Worm (Caenorhabditis elegans) whole organism, early embryonic: Measurements from ENCODE around the gene C24H11.2.

Source experiments
- B0310.2 ChIP-seq: sonication (generic microtip); optimal IDR thresholded peaks from 2 replicates; lab custom pipeline; 2016; ENCODE audit warnings: mild to moderate bottlenecking, missing genetic modification characterization, missing compliant biosample characterization
- F13C5.2 ChIP-seq: sonication (generic microtip); optimal IDR thresholded peaks from 2 replicates; lab custom pipeline; 2017; ENCODE audit warnings: mild to moderate bottlenecking, missing genetic modification characterization, inconsistent platforms, missing compliant biosample characterization
- ama-1 ChIP-seq: fragments of 150-350 bp; optimal IDR thresholded peaks from 2 replicates; lab custom pipeline; 2014
- flt-1 ChIP-seq: fragments of 200-800 bp; sonication (Bioruptor generic); IDR thresholded peaks from 2 replicates; pipeline ENCODE4 v1.3.6; 2022; ENCODE audit warnings: missing genetic modification characterization, missing compliant biosample characterization
- pes-1 ChIP-seq: fragments of 200-800 bp; sonication (Bioruptor generic); IDR thresholded peaks from 2 replicates; pipeline ENCODE4 v1.3.6; 2022; ENCODE audit warnings: missing genetic modification reagents, missing genetic modification characterization, missing compliant biosample characterization
- tbx-11 ChIP-seq: fragments of 200-800 bp; sonication (Bioruptor generic); IDR thresholded peaks from 2 replicates; pipeline ENCODE4 v1.3.6; 2022; ENCODE audit warnings: missing genetic modification characterization, missing compliant biosample characterization
- tbx-37 ChIP-seq: fragments of 200-800 bp; sonication (Bioruptor generic); conservative IDR thresholded peaks from 2 replicates; pipeline ENCODE4 v1.3.6; 2022; ENCODE audit warnings: missing genetic modification reagents, missing genetic modification characterization, missing compliant biosample characterization

- no peak for TF ChIP-seq tbx-11 (GFP tag; lab: Robert Waterston, UW)
- no peak for TF ChIP-seq flt-1 (GFP tag; lab: Robert Waterston, UW)
- TF ChIP-seq tbx-37 (GFP tag; lab: Robert Waterston, UW), result no peak
- TF ChIP-seq pes-1 (GFP tag; lab: Robert Waterston, UW), result no peak
- no peak for TF ChIP-seq ama-1
- no peak for TF ChIP-seq F13C5.2 (tag; lab: Kevin White, UChicago)
- no peak for TF ChIP-seq B0310.2
Measured at ce11 chrIII:11760634-11761033, 31.5 kb downstream of the C24H11.2 start.
